Worm (Caenorhabditis elegans) whole organism, young adult: Measurements from ENCODE around the gene srg-69.

ENCODE experiments used
- B0261.1 ChIP-seq: sonication (generic microtip); optimal IDR thresholded peaks from 2 replicates; lab custom pipeline; 2016; ENCODE audit warnings: mild to moderate bottlenecking, missing genetic modification characterization, moderate library complexity, missing compliant biosample characterization
- F10E7.11 ChIP-seq: sonication (generic microtip); optimal IDR thresholded peaks from 2 replicates; lab custom pipeline; 2017; ENCODE audit warnings: mild to moderate bottlenecking, missing genetic modification characterization, moderate library complexity, missing compliant biosample characterization
- F22D6.2 ChIP-seq: sonication (generic microtip); optimal IDR thresholded peaks from 2 replicates; lab custom pipeline; 2016; ENCODE audit warnings: mild to moderate bottlenecking, missing genetic modification characterization, missing compliant biosample characterization
- F33H1.4 ChIP-seq: fragments of 200-800 bp; sonication (Bioruptor generic); IDR thresholded peaks from 2 replicates; pipeline ENCODE4 v1.3.6; 2022; ENCODE audit warnings: missing genetic modification reagents, missing genetic modification characterization, missing compliant biosample characterization
- F57A8.1 ChIP-seq: fragments of 200-800 bp; sonication (Bioruptor generic); optimal IDR thresholded peaks from 2 replicates; lab custom pipeline; 2018; ENCODE audit warnings: mild to moderate bottlenecking, missing genetic modification characterization, moderate library complexity, missing compliant biosample characterization
- K12H6.12 ChIP-seq: fragments of 200-800 bp; sonication (Bioruptor generic); optimal IDR thresholded peaks from 2 replicates; lab custom pipeline; 2018; ENCODE audit warnings: mild to moderate bottlenecking, missing genetic modification characterization, missing compliant biosample characterization
- Y53G8AR.9 ChIP-seq: fragments of 200-800 bp; sonication (Bioruptor generic); conservative IDR thresholded peaks from 2 replicates; pipeline ENCODE4 v1.3.6; 2022; ENCODE audit warnings: missing genetic modification reagents, missing genetic modification characterization, missing compliant biosample characterization
- Y56A3A.18 ChIP-seq: fragments of 200-800 bp; sonication (Bioruptor generic); IDR thresholded peaks from 2 replicates; pipeline ENCODE4 v1.3.6; 2022; ENCODE audit warnings: missing genetic modification reagents, missing genetic modification characterization, missing compliant biosample characterization
- Y79H2A.3 ChIP-seq: fragments of 200-800 bp; sonication (Bioruptor generic); conservative IDR thresholded peaks from 2 replicates; pipeline ENCODE4 v1.3.6; 2022; ENCODE audit warnings: missing genetic modification reagents, missing genetic modification characterization, missing compliant biosample characterization
- ZK185.1 ChIP-seq: sonication (generic microtip); optimal IDR thresholded peaks from 2 replicates; lab custom pipeline; 2016; ENCODE audit warnings: mild to moderate bottlenecking, missing genetic modification characterization, missing compliant biosample characterization; ENCODE audit not compliant: poor library complexity, severe bottlenecking
- akir-1 ChIP-seq: fragments of 200-800 bp; sonication (Bioruptor generic); optimal IDR thresholded peaks from 2 replicates; lab custom pipeline; 2018; ENCODE audit warnings: mild to moderate bottlenecking, missing genetic modification characterization, moderate library complexity, missing compliant biosample characterization
- ama-1 ChIP-seq, 3 experiments: fragments of 150-350 bp in 1 of 3; sonication (generic microtip) in 2 of 3; optimal IDR thresholded peaks; 2 replicates each; lab custom pipeline; 2014 to 2018; ENCODE audit warnings: missing biosample characterization in 2 of 3, missing genetic modification characterization in 2 of 3, missing genetic modification reagents in 2 of 3
- aptf-2 ChIP-seq: fragments of 200-800 bp; sonication (Bioruptor generic); conservative IDR thresholded peaks from 2 replicates; pipeline ENCODE4 v1.3.6; 2022; ENCODE audit warnings: missing genetic modification reagents, missing genetic modification characterization, missing compliant biosample characterization
- aptf-3 ChIP-seq: fragments of 200-800 bp; sonication (Bioruptor generic); IDR thresholded peaks from 2 replicates; pipeline ENCODE4 v1.3.6; 2022; ENCODE audit warnings: missing genetic modification characterization, missing compliant biosample characterization
- atf-7 ChIP-seq: sonication (generic microtip); optimal IDR thresholded peaks from 2 replicates; lab custom pipeline; 2017; ENCODE audit warnings: mild to moderate bottlenecking, missing genetic modification characterization, missing compliant biosample characterization
- athp-1 ChIP-seq: sonication (generic microtip); optimal IDR thresholded peaks from 2 replicates; lab custom pipeline; 2017; ENCODE audit warnings: mild to moderate bottlenecking, missing genetic modification characterization, missing compliant biosample characterization
- attf-3 ChIP-seq: fragments of 200-800 bp; sonication (Bioruptor generic); conservative IDR thresholded peaks from 2 replicates; pipeline ENCODE4 v1.3.6; 2022; ENCODE audit warnings: missing genetic modification reagents, missing genetic modification characterization, missing compliant biosample characterization
- bed-1 ChIP-seq: fragments of 200-800 bp; sonication (Bioruptor generic); IDR thresholded peaks from 2 replicates; pipeline ENCODE4 v1.3.6; 2022; ENCODE audit warnings: missing genetic modification reagents, missing genetic modification characterization, missing compliant biosample characterization
- cebp-1 ChIP-seq, 2 experiments: fragments of 200-800 bp in 1 of 2; sonication (Bioruptor generic) in 1 of 2; sonication (generic microtip) in 1 of 2; IDR thresholded peaks in 1 of 2; optimal IDR thresholded peaks in 1 of 2; 2 replicates each; pipeline versions ENCODE4 v1.3.6 to Lab custom; 2017 to 2022; ENCODE audit warnings: missing compliant biosample characterization in 2 of 2, missing genetic modification characterization in 2 of 2, mild to moderate bottlenecking in 1 of 2, missing genetic modification reagents in 1 of 2, moderate library complexity in 1 of 2
- cebp-2 ChIP-seq: fragments of 200-800 bp; sonication (Bioruptor generic); IDR thresholded peaks from 2 replicates; pipeline ENCODE4 v1.3.6; 2022; ENCODE audit warnings: missing genetic modification characterization, missing compliant biosample characterization
- ceh-40 ChIP-seq: fragments of 200-800 bp; sonication (Bioruptor generic); IDR thresholded peaks from 2 replicates; pipeline ENCODE4 v1.3.6; 2022; ENCODE audit warnings: missing genetic modification characterization, missing compliant biosample characterization
- ceh-58 ChIP-seq: fragments of 200-800 bp; sonication (Bioruptor generic); IDR thresholded peaks from 2 replicates; pipeline ENCODE4 v1.3.6; 2022; ENCODE audit warnings: missing genetic modification characterization, missing compliant biosample characterization
- ekl-4 ChIP-seq: fragments of 200-800 bp; sonication (Bioruptor generic); IDR thresholded peaks from 2 replicates; pipeline ENCODE4 v1.3.6; 2022; ENCODE audit warnings: missing genetic modification reagents, missing genetic modification characterization, missing compliant biosample characterization
- ets-4 ChIP-seq: fragments of 200-800 bp; sonication (Bioruptor generic); optimal IDR thresholded peaks from 2 replicates; lab custom pipeline; 2018; ENCODE audit warnings: mild to moderate bottlenecking, missing genetic modification characterization, missing compliant biosample characterization
- gei-17 ChIP-seq: fragments of 200-800 bp; sonication (Bioruptor generic); optimal IDR thresholded peaks from 2 replicates; lab custom pipeline; 2018; ENCODE audit warnings: mild to moderate bottlenecking, missing genetic modification characterization, missing compliant biosample characterization
- him-1 ChIP-seq: sonication (generic microtip); optimal IDR thresholded peaks from 2 replicates; lab custom pipeline; 2016; ENCODE audit warnings: missing genotype, missing genetic modification reagents, missing genetic modification characterization, missing compliant biosample characterization
- hmg-1.2 ChIP-seq: fragments of 200-800 bp; sonication (Bioruptor generic); IDR thresholded peaks from 2 replicates; pipeline ENCODE4 v1.3.6; 2022; ENCODE audit warnings: missing genetic modification reagents, missing genetic modification characterization, missing compliant biosample characterization
- hrde-1 ChIP-seq: sonication (generic microtip); optimal IDR thresholded peaks from 2 replicates; lab custom pipeline; 2016; ENCODE audit warnings: missing genetic modification characterization, mild to moderate bottlenecking, missing compliant biosample characterization, moderate library complexity, missing genotype, missing genetic modification reagents, borderline replicate concordance
- let-526 ChIP-seq: fragments of 200-800 bp; sonication (Bioruptor generic); IDR thresholded peaks from 2 replicates; pipeline ENCODE4 v1.3.6; 2022; ENCODE audit warnings: missing genetic modification reagents, missing genetic modification characterization, missing compliant biosample characterization
- mes-4 ChIP-seq: sonication (generic microtip); optimal IDR thresholded peaks from 2 replicates; lab custom pipeline; 2016; ENCODE audit warnings: missing genotype, missing genetic modification characterization, missing compliant biosample characterization
- nfyb-1 ChIP-seq: fragments of 200-800 bp; sonication (Bioruptor generic); IDR thresholded peaks from 2 replicates; pipeline ENCODE4 v1.3.6; 2022; ENCODE audit warnings: missing genetic modification reagents, missing genetic modification characterization, missing compliant biosample characterization
- nhr-80 ChIP-seq: sonication (generic microtip); optimal IDR thresholded peaks from 2 replicates; lab custom pipeline; 2016; ENCODE audit warnings: missing genetic modification characterization, missing compliant biosample characterization
- pbrm-1 ChIP-seq: fragments of 200-800 bp; sonication (Bioruptor generic); IDR thresholded peaks from 2 replicates; pipeline ENCODE4 v1.3.6; 2022; ENCODE audit warnings: missing genetic modification reagents, missing genetic modification characterization, missing compliant biosample characterization
- rec-8 ChIP-seq, 2 experiments: sonication (generic microtip); optimal IDR thresholded peaks; 2 replicates each; lab custom pipeline; 2016; ENCODE audit warnings: mild to moderate bottlenecking in 2 of 2, missing genetic modification characterization in 2 of 2, missing genetic modification reagents in 2 of 2, missing genotype in 2 of 2, missing biosample characterization in 1 of 2, missing compliant biosample characterization in 1 of 2, moderate library complexity in 1 of 2
- repo-1 ChIP-seq: sonication (generic microtip); optimal IDR thresholded peaks from 2 replicates; lab custom pipeline; 2017; ENCODE audit warnings: mild to moderate bottlenecking, missing genetic modification characterization, missing compliant biosample characterization
- sea-2 ChIP-seq: fragments of 200-800 bp; sonication (Bioruptor generic); IDR thresholded peaks from 2 replicates; pipeline ENCODE4 v1.3.6; 2022; ENCODE audit warnings: missing genetic modification characterization, missing compliant biosample characterization
- snpc-1.3 ChIP-seq: sonication (generic microtip); optimal IDR thresholded peaks from 2 replicates; lab custom pipeline; 2017; ENCODE audit warnings: missing genetic modification characterization, mild to moderate bottlenecking, missing compliant biosample characterization, antibody characterized with exemption, moderate library complexity, missing genotype, missing genetic modification reagents; ENCODE audit not compliant: insufficient read depth
- snpc-4 ChIP-seq, 5 experiments: fragments of 150-350 bp in 1 of 5; sonication (generic microtip) in 4 of 5; optimal IDR thresholded peaks; 2 replicates each; lab custom pipeline; 2014 to 2018; ENCODE audit warnings: missing genetic modification characterization in 5 of 5, missing biosample characterization in 3 of 5, antibody characterized with exemption in 2 of 5, mild to moderate bottlenecking in 2 of 5, missing compliant biosample characterization in 2 of 5, missing genotype in 2 of 5, moderate library complexity in 2 of 5, missing genetic modification reagents in 1 of 5
- tbx-9 ChIP-seq: sonication (generic microtip); optimal IDR thresholded peaks from 2 replicates; lab custom pipeline; 2016; ENCODE audit warnings: borderline replicate concordance, missing genetic modification characterization, inconsistent platforms, missing compliant biosample characterization
- ztf-22 ChIP-seq: fragments of 200-800 bp; sonication (Bioruptor generic); optimal IDR thresholded peaks from 2 replicates; lab custom pipeline; 2018; ENCODE audit warnings: mild to moderate bottlenecking, missing genetic modification characterization, moderate library complexity, missing compliant biosample characterization
- ztf-28 ChIP-seq: fragments of 200-800 bp; sonication (Bioruptor generic); IDR thresholded peaks from 2 replicates; pipeline ENCODE4 v1.3.6; 2022; ENCODE audit warnings: missing genetic modification reagents, missing genetic modification characterization, missing compliant biosample characterization

srg-69 gene

DNA sequence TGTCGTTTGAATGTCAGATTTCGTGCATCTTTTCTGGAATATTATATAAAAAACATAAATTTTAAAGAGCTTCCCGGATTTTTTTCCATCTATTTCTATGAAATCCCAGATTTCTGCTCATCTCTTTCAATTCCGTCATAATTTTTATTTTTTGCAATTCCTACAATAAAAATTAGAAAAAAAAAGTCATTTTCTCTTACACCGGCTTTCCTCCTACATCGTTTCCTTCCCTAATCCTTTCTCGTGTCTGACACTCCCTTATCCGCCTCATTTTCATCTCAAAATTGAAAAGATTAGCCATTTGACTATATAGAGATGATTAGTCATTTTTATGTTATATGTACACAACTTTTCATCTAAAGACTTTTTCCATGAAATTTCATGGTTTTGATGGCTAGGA, 44.7 kb upstream of the srg-69 start:
- TF ChIP-seq tbx-9 (tag; lab: Kevin White, UChicago) (no peak), K12H6.12 (tag; lab: Kevin White, UChicago) (no peak), ZK185.1 (tag; lab: Kevin White, UChicago) (no peak), attf-3 (GFP tag; lab: Robert Waterston, UW) (no peak), B0261.1 (tag; lab: Kevin White, UChicago) (no peak), athp-1 (tag; lab: Kevin White, UChicago) (no peak), akir-1 (no peak), Y56A3A.18 (GFP tag; lab: Robert Waterston, UW) (no peak), nfyb-1 (GFP tag; lab: Robert Waterston, UW) (no peak), aptf-3 (no peak), rec-8 (tag; optimal IDR thresholded peaks at IDR 0.05; lab: Kevin White, UChicago) (no peak), let-526 (no peak), cebp-2 (GFP tag; lab: Robert Waterston, UW) (no peak), him-1 (tag; lab: Kevin White, UChicago) (no peak), ets-4 (GFP tag; lab: Kevin White, UChicago) (no peak), repo-1 (tag; lab: Kevin White, UChicago) (no peak), Y79H2A.3 (GFP tag; lab: Robert Waterston, UW) (no peak)

DNA sequence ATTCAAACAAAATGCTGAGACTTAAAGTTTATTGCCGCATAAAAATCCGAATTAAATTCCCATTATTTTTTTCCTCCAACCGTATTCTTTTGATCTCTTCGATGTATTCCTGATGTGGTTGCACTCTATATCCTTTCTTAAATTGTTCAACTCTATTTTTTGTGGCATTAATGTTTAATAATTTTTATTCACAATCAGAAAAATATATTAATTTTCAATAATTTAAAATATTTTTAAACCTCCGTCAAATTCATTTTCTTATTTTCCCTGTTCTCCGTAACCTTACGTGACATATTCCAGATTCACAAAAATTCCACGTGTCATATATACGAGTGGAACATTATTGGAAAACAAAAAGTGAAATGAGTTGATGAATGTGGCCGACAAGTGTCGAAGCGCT, 43.7 kb upstream of the srg-69 start, which contains the start of gene gcy-12:
TSS of gene gcy-12 (plus strand) at position 301 of the 400 bp plus-strand sequence.
- TF ChIP-seq K12H6.12 (tag; lab: Kevin White, UChicago): no peak
- no peak for TF ChIP-seq cebp-2 (GFP tag; lab: Robert Waterston, UW)
- TF ChIP-seq ztf-22: no peak
- TF ChIP-seq cebp-1 (GFP tag; IDR thresholded peaks at IDR 0.05; lab: Robert Waterston, UW): no peak
- no peak for TF ChIP-seq cebp-1 (tag; optimal IDR thresholded peaks at IDR 0.05; lab: Kevin White, UChicago)
- no peak for TF ChIP-seq aptf-3
- TF ChIP-seq hrde-1 (tag; lab: Kevin White, UChicago): no peak
- TF ChIP-seq F10E7.11 (tag; lab: Kevin White, UChicago): no peak
- TF ChIP-seq snpc-4 (GFP tag; optimal IDR thresholded peaks at IDR 0.05; lab: Kevin White, UChicago): no peak
- TF ChIP-seq snpc-4 (tag; optimal IDR thresholded peaks at IDR 0.05; lab: Kevin White, UChicago): no peak
- no peak for TF ChIP-seq pbrm-1 (GFP tag; lab: Robert Waterston, UW)
- no peak for TF ChIP-seq gei-17 (GFP tag; lab: Kevin White, UChicago)

DNA sequence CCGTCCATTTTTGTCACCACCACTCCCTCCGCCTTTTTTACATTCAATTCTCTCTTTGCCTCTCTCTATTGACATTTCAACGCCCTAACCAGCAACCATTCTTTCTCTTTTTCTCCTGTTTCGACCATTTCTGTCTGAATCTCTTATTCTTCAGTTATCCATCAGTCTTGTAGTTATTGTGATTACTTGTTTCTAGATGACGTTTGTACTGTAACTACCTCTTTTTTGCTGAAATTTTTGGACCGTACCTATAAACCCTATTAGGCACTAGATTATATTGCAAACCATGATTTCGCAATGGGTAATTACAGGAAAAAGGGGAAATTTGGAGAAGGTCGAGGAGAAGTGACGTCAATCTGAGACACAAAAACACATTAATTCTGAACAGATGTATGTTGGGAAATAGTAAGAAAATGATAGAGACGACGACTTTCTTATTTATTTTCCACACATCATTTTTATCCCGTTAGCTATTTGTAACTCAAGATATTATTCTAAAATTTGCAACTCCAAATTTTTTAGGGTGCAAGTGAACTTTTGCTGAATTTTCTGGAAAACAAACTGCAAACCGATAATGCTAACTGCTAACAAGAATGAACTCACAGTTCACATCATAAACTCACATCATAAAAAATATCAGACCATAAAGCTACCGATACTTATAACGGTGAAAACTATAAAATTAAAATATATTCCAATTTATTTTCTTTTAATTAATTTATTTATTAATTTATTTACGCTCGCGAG, 35.1 kb upstream of the srg-69 start:
- no peak for TF ChIP-seq rec-8 (tag; optimal IDR thresholded peaks at IDR 0.05; lab: Kevin White, UChicago)
- TF ChIP-seq nhr-80 (tag; lab: Kevin White, UChicago): peak; percentile 79
- TF ChIP-seq bed-1 (GFP tag; lab: Robert Waterston, UW): no peak
- no peak for TF ChIP-seq snpc-1.3 (tag; lab: Kevin White, UChicago)
- peak; percentile 58; the same call in 1 of the 2 replicates for TF ChIP-seq hmg-1.2 (GFP tag; lab: Robert Waterston, UW)
- TF ChIP-seq sea-2 (GFP tag; lab: Robert Waterston, UW): no peak
- no peak for TF ChIP-seq ceh-40
- TF ChIP-seq ama-1 (optimal IDR thresholded peaks at IDR 0.05; lab: Kevin White, UChicago): no peak
- TF ChIP-seq ama-1 (GFP tag; optimal IDR thresholded peaks at IDR 0.05; lab: Kevin White, UChicago): no peak
- no peak for TF ChIP-seq aptf-2 (GFP tag; lab: Robert Waterston, UW)
- no peak for TF ChIP-seq ekl-4 (GFP tag; lab: Robert Waterston, UW)
- no peak for TF ChIP-seq ZK185.1 (tag; lab: Kevin White, UChicago)
- peak; percentile 7 for TF ChIP-seq atf-7
- TF ChIP-seq ceh-58: no peak
- TF ChIP-seq mes-4 (tag; lab: Kevin White, UChicago): no peak
- no peak for TF ChIP-seq snpc-4 (GFP tag; optimal IDR thresholded peaks at IDR 0.05; lab: Kevin White, UChicago)
- TF ChIP-seq snpc-4 (tag; optimal IDR thresholded peaks at IDR 0.05; lab: Kevin White, UChicago): no peak
- TF ChIP-seq ztf-28 (GFP tag; lab: Robert Waterston, UW): no peak
- TF ChIP-seq F57A8.1 (GFP tag; lab: Kevin White, UChicago): no peak
- TF ChIP-seq F22D6.2: no peak
- no peak for TF ChIP-seq F33H1.4
- no peak for TF ChIP-seq him-1 (tag; lab: Kevin White, UChicago)
- TF ChIP-seq Y53G8AR.9 (GFP tag; lab: Robert Waterston, UW): no peak
